Fruit fly (Drosophila melanogaster) whole organism, adult: ENCODE measurements around the gene brm.

Experiments used
- CG11617 ChIP-seq: fragments of 200-800 bp; sonication (Bioruptor generic); optimal IDR thresholded peaks from 2 replicates; lab custom pipeline; 2017; ENCODE audit warnings: mild to moderate bottlenecking, missing biosample characterization, missing genetic modification reagents, missing genetic modification characterization
- CG12768 ChIP-seq: fragments of 200-800 bp; sonication (Bioruptor generic); optimal IDR thresholded peaks from 2 replicates; lab custom pipeline; 2017; ENCODE audit warnings: missing biosample characterization, missing genetic modification characterization, mild to moderate bottlenecking, moderate library complexity, missing genetic modification reagents
- CG14711 ChIP-seq: fragments of 200-800 bp; sonication (Bioruptor generic); optimal IDR thresholded peaks from 2 replicates; lab custom pipeline; 2018; ENCODE audit warnings: missing biosample characterization, mild to moderate bottlenecking, missing genetic modification characterization, moderate library complexity
- CG1620 ChIP-seq: fragments of 200-800 bp; sonication (Bioruptor generic); optimal IDR thresholded peaks from 2 replicates; lab custom pipeline; 2016; ENCODE audit warnings: missing biosample characterization, missing genetic modification characterization
- CG33017 ChIP-seq: fragments of 200-800 bp; sonication (Bioruptor generic); optimal IDR thresholded peaks from 2 replicates; lab custom pipeline; 2018; ENCODE audit warnings: missing biosample characterization, mild to moderate bottlenecking, missing genetic modification characterization, moderate library complexity
- CG5204 ChIP-seq: fragments of 200-800 bp; sonication (Bioruptor generic); optimal IDR thresholded peaks from 2 replicates; lab custom pipeline; 2016; ENCODE audit warnings: missing biosample characterization, missing genetic modification characterization
- CG7045 ChIP-seq: fragments of 200-800 bp; sonication (Bioruptor generic); optimal IDR thresholded peaks from 2 replicates; lab custom pipeline; 2017; ENCODE audit warnings: missing biosample characterization, mild to moderate bottlenecking, missing genetic modification characterization
- CG7101 ChIP-seq: fragments of 200-800 bp; sonication (Bioruptor generic); optimal IDR thresholded peaks from 2 replicates; lab custom pipeline; 2018; ENCODE audit warnings: missing biosample characterization, mild to moderate bottlenecking, missing genetic modification characterization, moderate library complexity
- Clk ChIP-seq: fragments of 200-800 bp; sonication (Bioruptor generic); optimal IDR thresholded peaks from 2 replicates; lab custom pipeline; 2017; ENCODE audit warnings: missing biosample characterization, missing genetic modification characterization
- Crg-1 ChIP-seq: fragments of 200-800 bp; sonication (Bioruptor generic); optimal IDR thresholded peaks from 2 replicates; lab custom pipeline; 2016; ENCODE audit warnings: missing biosample characterization, missing genetic modification characterization
- Hr96 ChIP-seq: fragments of 200-800 bp; sonication (Bioruptor generic); optimal IDR thresholded peaks from 2 replicates; lab custom pipeline; 2016; ENCODE audit warnings: missing biosample characterization, missing genetic modification characterization
- Mnt ChIP-seq: fragments of 200-800 bp; sonication (Bioruptor generic); optimal IDR thresholded peaks from 2 replicates; lab custom pipeline; 2016; ENCODE audit warnings: missing biosample characterization, mild to moderate bottlenecking, missing genetic modification characterization
- bab1 ChIP-seq: fragments of 200-800 bp; sonication (Bioruptor generic); optimal IDR thresholded peaks from 3 replicates; lab custom pipeline; 2019; ENCODE audit warnings: missing biosample characterization, mild to moderate bottlenecking, missing genetic modification characterization, moderate library complexity
- cic ChIP-seq: fragments of 200-800 bp; sonication (Bioruptor generic); optimal IDR thresholded peaks from 2 replicates; lab custom pipeline; 2017; ENCODE audit warnings: missing biosample characterization, mild to moderate bottlenecking, missing genetic modification characterization, moderate library complexity
- cnc ChIP-seq, 2 experiments: fragments of >200 bp; optimal IDR thresholded peaks; 2 replicates each; lab custom pipeline; 2017
- kay ChIP-seq: fragments of 200-800 bp; sonication (Bioruptor generic); peaks from one replicate; lab custom pipeline; 2016; ENCODE audit warnings: missing biosample characterization, missing genetic modification characterization, borderline replicate concordance
- ovo ChIP-seq: fragments of 200-800 bp; sonication (Bioruptor generic); optimal IDR thresholded peaks from 2 replicates; lab custom pipeline; 2016; ENCODE audit warnings: missing biosample characterization, missing genetic modification characterization
- pad ChIP-seq: fragments of 200-800 bp; sonication (Bioruptor generic); optimal IDR thresholded peaks from 3 replicates; lab custom pipeline; 2017; ENCODE audit warnings: missing biosample characterization, missing genetic modification characterization, mild to moderate bottlenecking, moderate library complexity, missing genetic modification reagents
- tj ChIP-seq: fragments of 200-800 bp; sonication (Bioruptor generic); optimal IDR thresholded peaks from 3 replicates; lab custom pipeline; 2017; ENCODE audit warnings: missing biosample characterization, mild to moderate bottlenecking, missing genetic modification characterization, moderate library complexity
- toe ChIP-seq: fragments of 200-800 bp; sonication (Bioruptor generic); optimal IDR thresholded peaks from 2 replicates; lab custom pipeline; 2016; ENCODE audit warnings: missing biosample characterization, missing genetic modification characterization

Gene brm

DNA sequence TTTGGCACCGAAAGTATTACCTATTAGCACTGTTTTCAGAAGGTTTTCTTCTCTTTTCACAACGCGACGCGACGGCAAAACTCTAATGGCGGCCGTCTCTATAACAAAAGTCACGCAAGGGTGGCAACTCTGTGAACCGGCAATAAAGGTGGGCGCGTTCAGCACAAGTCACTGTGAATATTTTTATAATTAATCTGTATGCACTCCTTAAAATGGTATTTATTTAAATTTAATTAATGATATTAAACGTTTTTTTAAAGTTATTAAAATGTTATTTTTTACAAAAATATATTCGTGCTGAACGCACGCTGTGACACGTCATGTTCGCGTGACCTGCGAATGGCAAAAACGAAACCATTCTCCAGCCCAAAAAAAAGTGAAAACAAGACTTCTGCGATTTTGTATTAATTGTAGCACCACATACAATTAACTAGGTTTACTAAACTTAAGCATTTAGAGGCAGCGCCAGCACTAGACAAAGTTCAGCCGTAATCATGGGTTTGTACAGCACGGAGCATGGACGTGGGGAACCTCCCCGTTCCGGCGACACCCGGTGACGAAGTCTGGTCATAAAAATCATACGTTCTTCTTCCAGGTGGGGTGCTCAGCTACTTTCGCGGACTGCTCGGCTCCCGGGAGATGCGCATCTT, at the start of gene brm, which contains the start of gene Arl1:
Gene brm (minus strand): TSS at position 87 of the 650 bp plus-strand sequence.
Gene Arl1 (plus strand): TSS at position 353 of the 650 bp plus-strand sequence.
- TF ChIP-seq CG1620 (GFP tag; lab: Kevin White, UChicago) (peak; percentile 97), cic (peak; percentile 93), bab1 (GFP tag; lab: Kevin White, UChicago) (peak; percentile 99), CG33017 (peak; percentile 98), kay (GFP tag; lab: Kevin White, UChicago) (no peak), CG5204 (GFP tag; lab: Kevin White, UChicago) (peak; percentile 97), ovo (GFP tag; lab: Kevin White, UChicago) (peak; percentile 98), pad (GFP tag; lab: Kevin White, UChicago) (peak; percentile 95), cnc (optimal IDR thresholded peaks at IDR 0.05; lab: Kevin White, UChicago) (no peak), Clk (GFP tag; lab: Kevin White, UChicago) (peak; percentile 99), CG14711 (tag; lab: Kevin White, UChicago) (peak; percentile 98), Crg-1 (GFP tag; lab: Kevin White, UChicago) (peak; percentile 97), Mnt (GFP tag; lab: Kevin White, UChicago) (peak; percentile 95), toe (GFP tag; lab: Kevin White, UChicago) (peak; percentile 99), CG7045 (peak; percentile 99), CG7101 (peak; percentile 99), tj (GFP tag; lab: Kevin White, UChicago) (peak; percentile 93), Hr96 (peak; percentile 95), CG12768 (GFP tag; lab: Kevin White, UChicago) (peak; percentile 99), CG11617 (GFP tag; lab: Kevin White, UChicago) (peak; percentile 99)

DNA sequence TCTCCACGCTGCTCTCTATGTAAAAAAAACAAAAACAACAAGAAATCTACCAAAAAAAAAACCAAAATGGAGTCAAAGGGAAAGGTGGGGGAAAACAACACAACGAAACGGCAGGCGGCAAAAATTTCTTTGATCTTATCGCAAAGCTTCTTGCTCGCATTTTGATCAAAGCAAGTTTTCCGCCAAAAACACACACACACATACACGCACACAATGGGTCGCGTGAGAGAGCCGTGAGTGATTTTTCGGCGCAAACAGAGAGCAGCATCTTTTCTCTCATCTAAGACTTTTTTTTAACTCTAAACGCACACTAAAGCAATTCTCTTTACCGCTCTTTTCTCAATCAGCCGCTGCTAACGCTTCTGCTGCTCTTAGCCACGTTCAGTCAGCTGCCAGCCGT, 46.3 kb upstream of the brm start:
- no peak for TF ChIP-seq Crg-1 (GFP tag; lab: Kevin White, UChicago)
- TF ChIP-seq toe (GFP tag; lab: Kevin White, UChicago): no peak
- TF ChIP-seq cic: no peak
- no peak for TF ChIP-seq CG14711 (tag; lab: Kevin White, UChicago)
- TF ChIP-seq CG7045: no peak

DNA sequence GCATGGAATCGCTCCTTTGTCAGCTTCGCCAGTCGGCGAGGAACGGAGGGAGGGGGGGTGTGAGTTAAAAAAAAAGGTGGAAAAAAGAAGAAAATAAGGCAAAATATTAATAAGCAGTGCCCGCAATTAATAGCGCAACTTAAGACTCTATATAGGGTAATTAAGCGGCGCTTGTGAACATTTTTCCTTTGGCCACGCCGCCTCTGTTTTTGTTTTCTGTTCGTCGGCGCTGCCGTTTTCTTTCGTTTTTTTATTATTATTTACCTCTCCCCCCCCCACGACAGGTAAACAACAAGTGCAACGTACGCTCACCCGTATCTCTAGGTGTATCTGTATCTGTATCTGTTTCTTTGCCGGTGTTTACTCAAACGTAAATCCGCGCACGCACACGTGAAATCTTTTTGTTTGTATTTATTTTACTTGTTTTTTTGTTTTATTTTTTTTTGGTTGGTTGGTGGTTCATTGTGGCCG, 44.5 kb upstream of the brm start:
- no peak for TF ChIP-seq kay (GFP tag; lab: Kevin White, UChicago)
- TF ChIP-seq CG33017: peak; percentile 18
- TF ChIP-seq CG11617 (GFP tag; lab: Kevin White, UChicago): no peak
- no peak for TF ChIP-seq CG1620 (GFP tag; lab: Kevin White, UChicago)
- TF ChIP-seq cic: peak; percentile 80
- TF ChIP-seq toe (GFP tag; lab: Kevin White, UChicago): peak; percentile 15
- peak; percentile 20 for TF ChIP-seq CG12768 (GFP tag; lab: Kevin White, UChicago)
- no peak for TF ChIP-seq tj (GFP tag; lab: Kevin White, UChicago)
- no peak for TF ChIP-seq Clk (GFP tag; lab: Kevin White, UChicago)
- TF ChIP-seq pad (GFP tag; lab: Kevin White, UChicago): no peak
- TF ChIP-seq CG7045: peak; percentile 35
- no peak for TF ChIP-seq Hr96
- TF ChIP-seq CG14711 (tag; lab: Kevin White, UChicago): no peak

DNA sequence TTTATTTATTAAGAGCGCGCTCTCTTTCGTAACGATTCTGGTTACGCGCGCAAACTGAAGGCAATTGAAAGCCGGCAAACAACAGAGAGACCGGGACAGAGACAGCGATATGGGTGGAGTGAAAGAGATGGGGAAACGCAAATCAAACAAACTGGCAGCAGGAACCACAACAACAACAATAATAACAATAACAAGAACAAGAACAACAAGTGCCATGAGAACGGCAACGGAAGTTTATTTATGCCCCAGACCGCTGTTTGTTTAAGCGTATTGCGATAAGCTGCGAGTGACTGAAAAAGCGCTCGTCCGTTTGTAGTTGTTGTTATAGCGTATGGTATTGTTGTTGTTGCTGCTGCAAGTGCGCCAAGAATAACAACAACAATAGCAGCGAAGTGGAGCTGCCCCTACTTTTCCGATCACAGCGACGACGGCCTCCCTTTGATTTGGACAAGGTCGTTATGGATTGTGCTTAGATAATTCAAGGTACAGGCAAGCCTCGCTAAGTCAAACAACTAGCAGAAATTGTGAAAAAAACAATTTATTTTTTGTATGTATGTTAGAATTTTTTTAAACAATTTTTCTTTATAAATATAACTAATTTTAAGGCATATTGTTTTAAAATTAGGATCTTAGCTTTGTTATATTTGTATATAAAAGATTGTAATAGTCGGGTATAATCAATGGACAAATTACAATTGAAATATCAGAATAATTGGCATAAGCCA, 43.6 kb upstream of the brm start:
- TF ChIP-seq CG5204 (GFP tag; lab: Kevin White, UChicago) (no peak), Mnt (GFP tag; lab: Kevin White, UChicago) (no peak), CG7101 (peak; percentile 40), toe (GFP tag; lab: Kevin White, UChicago) (no peak), kay (GFP tag; lab: Kevin White, UChicago) (no peak), ovo (GFP tag; lab: Kevin White, UChicago) (peak; percentile 68), CG12768 (GFP tag; lab: Kevin White, UChicago) (peak; percentile 53), cic (peak; percentile 95), CG11617 (GFP tag; lab: Kevin White, UChicago) (no peak), CG7045 (no peak), cnc (optimal IDR thresholded peaks at IDR 0.05; lab: Kevin White, UChicago) (no peak), tj (GFP tag; lab: Kevin White, UChicago) (no peak), CG33017 (no peak), CG14711 (tag; lab: Kevin White, UChicago) (no peak), bab1 (GFP tag; lab: Kevin White, UChicago) (no peak), Clk (GFP tag; lab: Kevin White, UChicago) (no peak), pad (GFP tag; lab: Kevin White, UChicago) (no peak), Hr96 (peak; percentile 13), CG1620 (GFP tag; lab: Kevin White, UChicago) (no peak), Crg-1 (GFP tag; lab: Kevin White, UChicago) (peak; percentile 35)

DNA sequence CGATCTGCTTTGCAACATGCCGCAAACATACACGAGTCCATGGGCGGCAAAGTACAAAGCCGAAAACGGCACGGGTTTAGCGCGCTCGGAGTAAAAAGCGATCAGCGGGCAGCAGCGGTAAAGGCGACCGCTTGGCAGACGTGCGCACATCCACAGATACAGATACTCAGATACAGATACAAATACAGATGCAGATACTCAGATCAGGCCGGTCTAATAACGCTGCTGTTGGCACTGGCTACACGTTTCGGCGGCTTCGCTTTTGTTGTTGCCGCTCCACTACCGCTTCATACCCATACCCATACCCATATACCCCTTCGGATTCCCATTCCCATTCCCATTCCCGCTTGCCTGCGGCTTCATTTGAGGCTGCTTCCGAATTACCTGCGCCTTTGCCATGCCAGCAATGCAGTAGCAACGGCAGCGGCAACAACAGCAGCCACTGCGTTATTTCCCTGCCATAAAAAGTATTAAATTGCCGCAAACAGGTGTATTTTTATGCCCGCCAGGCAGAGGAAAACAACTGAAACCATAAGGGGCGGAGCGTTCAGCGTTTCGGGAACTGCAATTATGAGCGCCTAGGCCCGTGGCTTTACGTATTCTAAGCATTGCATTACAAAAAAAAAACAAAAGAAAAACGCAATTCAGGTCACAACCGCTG, 42.5 kb upstream of the brm start:
- TF ChIP-seq CG7101 (no peak), CG12768 (GFP tag; lab: Kevin White, UChicago) (no peak), CG14711 (tag; lab: Kevin White, UChicago) (no peak), ovo (GFP tag; lab: Kevin White, UChicago) (no peak), Mnt (GFP tag; lab: Kevin White, UChicago) (no peak), CG11617 (GFP tag; lab: Kevin White, UChicago) (no peak), Clk (GFP tag; lab: Kevin White, UChicago) (no peak), CG5204 (GFP tag; lab: Kevin White, UChicago) (no peak), CG33017 (no peak), CG7045 (no peak), tj (GFP tag; lab: Kevin White, UChicago) (no peak), cic (no peak), Crg-1 (GFP tag; lab: Kevin White, UChicago) (no peak), CG1620 (GFP tag; lab: Kevin White, UChicago) (no peak), bab1 (GFP tag; lab: Kevin White, UChicago) (no peak)
